Fruit fly (Drosophila melanogaster) whole organism, embryonic: Measurements from ENCODE around the gene CG6569.

Source experiments
- Atf3 ChIP-seq: fragments of 200-800 bp; sonication (Bioruptor generic); optimal IDR thresholded peaks from 3 replicates; lab custom pipeline; 2016; ENCODE audit warnings: missing biosample characterization, missing genetic modification characterization
- CG10274 ChIP-seq: fragments of 200-800 bp; sonication (Bioruptor generic); optimal IDR thresholded peaks from 3 replicates; lab custom pipeline; 2017; ENCODE audit warnings: missing biosample characterization, mild to moderate bottlenecking, missing genetic modification characterization
- CG11398 ChIP-seq: fragments of 200-800 bp; sonication (Bioruptor generic); optimal IDR thresholded peaks from 2 replicates; lab custom pipeline; 2016; ENCODE audit warnings: missing biosample characterization, missing genetic modification characterization
- CG11504 ChIP-seq: fragments of 200-800 bp; sonication (Bioruptor generic); optimal IDR thresholded peaks from 3 replicates; lab custom pipeline; 2019; ENCODE audit warnings: missing biosample characterization, mild to moderate bottlenecking, missing genetic modification characterization, moderate library complexity
- CG1529 ChIP-seq: fragments of 200-800 bp; sonication (Bioruptor generic); optimal IDR thresholded peaks from 3 replicates; lab custom pipeline; 2018; ENCODE audit warnings: missing biosample characterization, missing genetic modification characterization
- CG18262 ChIP-seq: fragments of 200-800 bp; optimal IDR thresholded peaks from 3 replicates; lab custom pipeline; 2019; ENCODE audit warnings: missing biosample characterization, mild to moderate bottlenecking, missing genetic modification characterization, moderate library complexity
- CG2120 ChIP-seq: fragments of 200-800 bp; sonication (Bioruptor generic); optimal IDR thresholded peaks from 3 replicates; lab custom pipeline; 2016; ENCODE audit warnings: missing biosample characterization, missing genetic modification characterization
- CG3065 ChIP-seq: fragments of 200-800 bp; sonication (Bioruptor generic); optimal IDR thresholded peaks from 2 replicates; lab custom pipeline; 2016; ENCODE audit warnings: missing biosample characterization, missing genetic modification characterization
- CG33557 ChIP-seq: fragments of 200-800 bp; sonication (Bioruptor generic); optimal IDR thresholded peaks from 2 replicates; lab custom pipeline; 2019; ENCODE audit warnings: missing biosample characterization, mild to moderate bottlenecking, missing genetic modification characterization, moderate library complexity
- CG43689 ChIP-seq: fragments of 200-800 bp; sonication (Bioruptor generic); IDR thresholded peaks from 2 replicates; pipeline ENCODE4 v1.3.6; 2022; ENCODE audit warnings: missing biosample characterization, missing genetic modification characterization
- CG4424 ChIP-seq: fragments of 200-800 bp; sonication (Bioruptor generic); optimal IDR thresholded peaks from 3 replicates; lab custom pipeline; 2016; ENCODE audit warnings: missing biosample characterization, missing genetic modification characterization
- CG4707 ChIP-seq: fragments of 200-800 bp; sonication (Bioruptor generic); optimal IDR thresholded peaks from 2 replicates; lab custom pipeline; 2018; ENCODE audit warnings: missing biosample characterization, mild to moderate bottlenecking, missing genetic modification characterization, moderate library complexity
- CG6175 ChIP-seq: fragments of 200-800 bp; sonication (Bioruptor generic); IDR thresholded peaks from 3 replicates; pipeline ENCODE4 v1.3.6; 2022; ENCODE audit warnings: missing biosample characterization, missing genetic modification characterization
- CG6254 ChIP-seq: fragments of 200-800 bp; sonication (Bioruptor generic); optimal IDR thresholded peaks from 3 replicates; lab custom pipeline; 2017; ENCODE audit warnings: mild to moderate bottlenecking, missing biosample characterization, missing genetic modification reagents, missing genetic modification characterization
- CG7556 ChIP-seq: fragments of 200-800 bp; sonication (Bioruptor generic); optimal IDR thresholded peaks from 2 replicates; lab custom pipeline; 2017; ENCODE audit warnings: missing biosample characterization, mild to moderate bottlenecking, missing genetic modification characterization
- CG9817 ChIP-seq: fragments of 200-800 bp; sonication (Bioruptor generic); optimal IDR thresholded peaks from 2 replicates; lab custom pipeline; 2018; ENCODE audit warnings: missing biosample characterization, mild to moderate bottlenecking, missing genetic modification characterization, moderate library complexity
- CkIIα-i1 ChIP-seq: fragments of 200-800 bp; sonication (Bioruptor generic); IDR thresholded peaks from 2 replicates; pipeline ENCODE4 v1.3.6; 2022; ENCODE audit warnings: missing biosample characterization, missing genetic modification characterization
- Dfd ChIP-seq, 2 experiments: fragments of >200 bp; optimal IDR thresholded peaks; 2 replicates each; lab custom pipeline; 2017; ENCODE audit warnings: missing biosample characterization in 2 of 2, missing genetic modification characterization in 2 of 2
- Fer1 ChIP-seq: fragments of 200-800 bp; sonication (Bioruptor generic); optimal IDR thresholded peaks from 2 replicates; lab custom pipeline; 2017; ENCODE audit warnings: missing biosample characterization, mild to moderate bottlenecking, missing genetic modification characterization
- HLHmδ ChIP-seq: fragments of 200-800 bp; sonication (Bioruptor generic); optimal IDR thresholded peaks from 2 replicates; lab custom pipeline; 2018; ENCODE audit warnings: missing biosample characterization, mild to moderate bottlenecking, missing genetic modification characterization, moderate library complexity
- Jarid2 ChIP-seq: fragments of 200-800 bp; sonication (Bioruptor generic); optimal IDR thresholded peaks from 3 replicates; lab custom pipeline; 2017; ENCODE audit warnings: mild to moderate bottlenecking, missing biosample characterization, missing genetic modification reagents, missing genetic modification characterization
- MBD-R2 ChIP-seq: fragments of 200-800 bp; sonication (Bioruptor generic); IDR thresholded peaks from 2 replicates; pipeline ENCODE4 v1.3.6; 2022; ENCODE audit warnings: missing biosample characterization, missing genetic modification characterization
- MTF-1 ChIP-seq: fragments of 200-800 bp; sonication (Bioruptor generic); optimal IDR thresholded peaks from 2 replicates; lab custom pipeline; 2018; ENCODE audit warnings: missing biosample characterization, mild to moderate bottlenecking, missing genetic modification characterization, borderline replicate concordance
- Meics ChIP-seq: fragments of 200-800 bp; sonication (Bioruptor generic); optimal IDR thresholded peaks from 2 replicates; lab custom pipeline; 2017; ENCODE audit warnings: missing biosample characterization, mild to moderate bottlenecking, missing genetic modification characterization
- Mrtf ChIP-seq: fragments of 200-800 bp; sonication (Bioruptor generic); IDR thresholded peaks from 3 replicates; pipeline ENCODE4 v1.3.6; 2022; ENCODE audit warnings: missing biosample characterization, missing genetic modification characterization
- NFAT ChIP-seq: fragments of 200-800 bp; sonication (Bioruptor generic); IDR thresholded peaks from 2 replicates; pipeline ENCODE4 v1.3.6; 2022; ENCODE audit warnings: missing biosample characterization, missing genetic modification characterization
- Pdp1 ChIP-seq, 2 experiments: fragments of 200-800 bp; sonication (Bioruptor generic); optimal IDR thresholded peaks; 3 replicates each; lab custom pipeline; 2016; ENCODE audit warnings: missing biosample characterization in 2 of 2, missing genetic modification characterization in 2 of 2, mild to moderate bottlenecking in 1 of 2, moderate library complexity in 1 of 2
- Scr ChIP-seq: fragments of 200-800 bp; sonication (Bioruptor generic); IDR thresholded peaks from 2 replicates; pipeline ENCODE4 v1.3.6; 2022; ENCODE audit warnings: missing biosample characterization, missing genetic modification characterization; ENCODE audit not compliant: partially characterized antibody
- Sox100B ChIP-seq: fragments of 200-800 bp; sonication (Bioruptor generic); optimal IDR thresholded peaks from 3 replicates; lab custom pipeline; 2018; ENCODE audit warnings: missing biosample characterization, mild to moderate bottlenecking, missing genetic modification characterization
- Sox102F ChIP-seq: fragments of 200-800 bp; sonication (Bioruptor generic); optimal IDR thresholded peaks from 2 replicates; lab custom pipeline; 2018; ENCODE audit warnings: missing biosample characterization, mild to moderate bottlenecking, missing genetic modification characterization, moderate library complexity
- Vsx1 ChIP-seq: fragments of 200-800 bp; sonication (Bioruptor generic); optimal IDR thresholded peaks from 2 replicates; lab custom pipeline; 2017; ENCODE audit warnings: missing biosample characterization, mild to moderate bottlenecking, missing genetic modification characterization, missing genetic modification reagents
- ab ChIP-seq: fragments of 200-800 bp; sonication (Bioruptor generic); optimal IDR thresholded peaks from 2 replicates; lab custom pipeline; 2016; ENCODE audit warnings: missing biosample characterization, missing genetic modification characterization
- az2 ChIP-seq: fragments of 200-800 bp; sonication (Bioruptor generic); optimal IDR thresholded peaks from 3 replicates; lab custom pipeline; 2016; ENCODE audit warnings: missing biosample characterization, missing genetic modification characterization
- crc ChIP-seq: fragments of 200-800 bp; sonication (Bioruptor generic); optimal IDR thresholded peaks from 2 replicates; lab custom pipeline; 2016; ENCODE audit warnings: missing biosample characterization, missing genetic modification characterization
- fd3F ChIP-seq: fragments of 200-800 bp; sonication (Bioruptor generic); optimal IDR thresholded peaks from 2 replicates; lab custom pipeline; 2018; ENCODE audit warnings: missing biosample characterization, mild to moderate bottlenecking, missing genetic modification characterization, moderate library complexity
- ftz-f1 ChIP-seq: fragments of 200-800 bp; sonication (Bioruptor generic); optimal IDR thresholded peaks from 2 replicates; lab custom pipeline; 2016; ENCODE audit warnings: missing biosample characterization, missing genetic modification characterization
- grau ChIP-seq: fragments of 200-800 bp; optimal IDR thresholded peaks from 3 replicates; lab custom pipeline; 2019; ENCODE audit warnings: missing biosample characterization, mild to moderate bottlenecking, missing genetic modification characterization, moderate library complexity
- grn ChIP-seq: fragments of 200-800 bp; sonication (Bioruptor generic); optimal IDR thresholded peaks from 3 replicates; lab custom pipeline; 2017; ENCODE audit warnings: missing biosample characterization, missing genetic modification characterization
- ham ChIP-seq: fragments of 200-800 bp; sonication (Bioruptor generic); IDR thresholded peaks from 2 replicates; pipeline ENCODE4 v1.3.6; 2022; ENCODE audit warnings: missing biosample characterization, missing genetic modification characterization
- klu ChIP-seq: fragments of 200-800 bp; sonication (Bioruptor generic); IDR thresholded peaks from 2 replicates; pipeline ENCODE4 v1.3.6; 2022; ENCODE audit warnings: missing biosample characterization, missing genetic modification characterization
- lmd ChIP-seq: fragments of 200-800 bp; sonication (Bioruptor generic); IDR thresholded peaks from 2 replicates; pipeline ENCODE4 v1.3.6; 2022; ENCODE audit warnings: missing biosample characterization, missing genetic modification characterization
- nerfin-1 ChIP-seq: fragments of 200-800 bp; sonication (Bioruptor generic); optimal IDR thresholded peaks from 3 replicates; lab custom pipeline; 2019; ENCODE audit warnings: missing biosample characterization, mild to moderate bottlenecking, missing genetic modification characterization, moderate library complexity
- otp ChIP-seq: fragments of 200-800 bp; sonication (Bioruptor generic); IDR thresholded peaks from 3 replicates; pipeline ENCODE4, ENCODE4 v1.3.6; 2022; ENCODE audit warnings: missing biosample characterization, missing genetic modification characterization
- p53 ChIP-seq: fragments of 200-800 bp; sonication (Bioruptor generic); optimal IDR thresholded peaks from 2 replicates; lab custom pipeline; 2016; ENCODE audit warnings: missing biosample characterization, missing genetic modification characterization
- pho ChIP-seq: fragments of 200-800 bp; sonication (Bioruptor generic); optimal IDR thresholded peaks from 2 replicates; lab custom pipeline; 2016; ENCODE audit warnings: missing biosample characterization, missing genetic modification characterization
- row ChIP-seq: fragments of 200-800 bp; sonication (Bioruptor generic); IDR thresholded peaks from 3 replicates; pipeline ENCODE4 v1.3.6; 2022; ENCODE audit warnings: missing biosample characterization, missing genetic modification characterization
- sens-2 ChIP-seq: fragments of 200-800 bp; sonication (Bioruptor generic); IDR thresholded peaks from 2 replicates; pipeline ENCODE4 v1.3.6; 2022; ENCODE audit warnings: missing biosample characterization, missing genetic modification characterization
- stc ChIP-seq: fragments of 200-800 bp; sonication (Bioruptor generic); IDR thresholded peaks from 2 replicates; pipeline ENCODE4 v1.3.6; 2022; ENCODE audit warnings: missing biosample characterization, missing genetic modification characterization
- z ChIP-seq: fragments of 200-800 bp; sonication (Bioruptor generic); IDR thresholded peaks from 3 replicates; pipeline ENCODE4 v1.3.6; 2022; ENCODE audit warnings: missing biosample characterization, missing genetic modification characterization
- zfh2 ChIP-seq: fragments of 200-800 bp; sonication (Bioruptor generic); optimal IDR thresholded peaks from 2 replicates; lab custom pipeline; 2016; ENCODE audit warnings: missing biosample characterization, missing genetic modification characterization

The CG6569 gene

DNA sequence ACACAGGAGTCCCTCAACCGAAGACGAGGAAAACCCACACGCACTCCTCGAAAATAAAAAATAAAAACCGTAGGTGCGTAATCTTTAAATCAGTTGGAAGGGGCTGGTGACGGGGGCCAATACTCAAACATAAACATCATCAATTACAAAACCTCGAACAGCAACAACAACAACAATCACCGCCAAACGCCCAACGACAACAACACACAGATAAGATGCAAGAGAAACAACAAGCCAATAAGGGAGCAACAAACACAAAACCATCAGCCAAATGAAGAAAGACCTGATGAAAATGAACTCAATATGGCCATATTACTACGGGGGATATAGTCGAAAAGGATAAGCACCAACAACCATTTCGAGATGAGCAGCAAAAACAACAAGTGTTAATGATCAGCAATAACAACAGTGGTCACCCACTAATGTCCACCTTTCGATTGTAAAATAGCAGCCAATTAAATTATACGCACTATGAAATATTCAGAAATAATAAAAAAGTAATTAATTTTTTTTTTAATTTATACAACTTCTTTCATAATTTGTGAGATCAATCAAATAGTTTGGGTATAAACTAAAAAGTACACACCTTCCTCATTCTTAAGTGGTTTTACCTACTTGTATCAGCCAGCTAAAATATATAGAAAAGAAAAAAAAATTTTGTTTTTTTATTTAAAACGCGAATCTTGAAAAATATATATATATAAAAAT lies 43.9 kb downstream of the CG6569 start (continued):
- no peak for TF ChIP-seq CG1529 (GFP tag; lab: Kevin White, UChicago)
- TF ChIP-seq CG2120 (GFP tag; lab: Kevin White, UChicago) = no peak
- no peak for TF ChIP-seq CG3065
- TF ChIP-seq grn = peak; percentile 88
- no peak for TF ChIP-seq lmd
- TF ChIP-seq NFAT = no peak
- peak; percentile 5 for TF ChIP-seq Jarid2 (GFP tag; lab: Kevin White, UChicago)
- peak; percentile 45 for TF ChIP-seq CG7556 (GFP tag; lab: Kevin White, UChicago)
- no peak for TF ChIP-seq MBD-R2 (GFP tag; lab: Robert Waterston, UW)
- TF ChIP-seq pho = no peak
- TF ChIP-seq crc = no peak
- TF ChIP-seq p53 (GFP tag; lab: Kevin White, UChicago) = no peak
- TF ChIP-seq CG33557 (GFP tag; lab: Kevin White, UChicago) = no peak
- peak; percentile 70 for TF ChIP-seq CG18262
- no peak for TF ChIP-seq sens-2 (GFP tag; lab: Robert Waterston, UW)
- peak; percentile 85 for TF ChIP-seq grau (tag; lab: Kevin White, UChicago)
- TF ChIP-seq az2 (GFP tag; lab: Kevin White, UChicago) = peak; percentile 4
- TF ChIP-seq zfh2 (GFP tag; lab: Kevin White, UChicago) = no peak
- TF ChIP-seq klu (GFP tag; lab: Robert Waterston, UW) = peak; percentile 14; the same call in 1 of the 2 replicates
- no peak for TF ChIP-seq otp (GFP tag; lab: Robert Waterston, UW)
- peak; percentile 59 for TF ChIP-seq row (GFP tag; lab: Robert Waterston, UW)
- TF ChIP-seq Mrtf (GFP tag; lab: Robert Waterston, UW) = no peak
- TF ChIP-seq CG11504 = peak; percentile 70
- no peak for TF ChIP-seq Scr (GFP tag; lab: Robert Waterston, UW)
- no peak for TF ChIP-seq MTF-1 (GFP tag; lab: Kevin White, UChicago)
- TF ChIP-seq ham = no peak
- no peak for TF ChIP-seq nerfin-1 (tag; lab: Kevin White, UChicago)
- TF ChIP-seq CG6254 (GFP tag; lab: Kevin White, UChicago) = peak; percentile 44
- TF ChIP-seq CG43689 (GFP tag; lab: Robert Waterston, UW) = no peak
- TF ChIP-seq CG10274 (GFP tag; lab: Kevin White, UChicago) = no peak
- TF ChIP-seq stc (GFP tag; lab: Robert Waterston, UW) = no peak
- no peak for TF ChIP-seq Atf3
- peak; percentile 63 for TF ChIP-seq Sox100B (GFP tag; lab: Kevin White, UChicago)
- no peak for TF ChIP-seq z (GFP tag; lab: Robert Waterston, UW)
- TF ChIP-seq CG11398 (GFP tag; lab: Kevin White, UChicago) = no peak
- TF ChIP-seq fd3F (GFP tag; lab: Kevin White, UChicago) = no peak
- no peak for TF ChIP-seq ab (GFP tag; lab: Kevin White, UChicago)
- peak; percentile 10 for TF ChIP-seq Sox102F
- no peak for TF ChIP-seq CG6175 (GFP tag; lab: Robert Waterston, UW)
- no peak for TF ChIP-seq CkIIα-i1 (GFP tag; lab: Robert Waterston, UW)
- no peak for TF ChIP-seq HLHmδ (GFP tag; lab: Kevin White, UChicago)
- TF ChIP-seq CG4707 (GFP tag; lab: Kevin White, UChicago) = no peak
- TF ChIP-seq Vsx1 (GFP tag; lab: Kevin White, UChicago) = no peak
- TF ChIP-seq CG4424 (GFP tag; lab: Kevin White, UChicago) = peak; percentile 68
- no peak for TF ChIP-seq CG9817
- TF ChIP-seq Meics (GFP tag; lab: Kevin White, UChicago) = peak; percentile 17
- no peak for TF ChIP-seq Dfd (GFP tag; optimal IDR thresholded peaks at IDR 0.05; lab: Kevin White, UChicago)
- peak in 1 of 2 experiments; percentile 4 for TF ChIP-seq Pdp1 (GFP tag; optimal IDR thresholded peaks at IDR 0.05; lab: Kevin White, UChicago)
- no peak for TF ChIP-seq ftz-f1 (GFP tag; lab: Kevin White, UChicago)
- peak; percentile 15 for TF ChIP-seq Fer1 (GFP tag; lab: Kevin White, UChicago)
